Fruit fly (Drosophila melanogaster) whole organism, embryonic: ENCODE data around the gene CG15034.
A peak's percentile ranks its signal among the peaks of the same experiment; 100 is the strongest.

Experiments used
- Abd-B ChIP-seq: fragments of 200-800 bp; sonication (Bioruptor generic); optimal IDR thresholded peaks from 2 replicates; lab custom pipeline; 2018; ENCODE audit warnings: missing biosample characterization, mild to moderate bottlenecking, missing genetic modification characterization, moderate library complexity
- BEAF-32 ChIP-seq: fragments of 200-800 bp; sonication (Bioruptor generic); optimal IDR thresholded peaks from 3 replicates; lab custom pipeline; 2017; ENCODE audit warnings: missing biosample characterization, missing genetic modification characterization, mild to moderate bottlenecking, moderate library complexity, missing genetic modification reagents
- Bteb2 ChIP-seq: fragments of 200-800 bp; sonication (Bioruptor generic); optimal IDR thresholded peaks from 2 replicates; lab custom pipeline; 2016; ENCODE audit warnings: missing biosample characterization, missing genetic modification characterization
- CG12219 ChIP-seq: fragments of 200-800 bp; sonication (Bioruptor generic); optimal IDR thresholded peaks from 3 replicates; lab custom pipeline; 2018; ENCODE audit warnings: missing biosample characterization, mild to moderate bottlenecking, missing genetic modification characterization
- CG12236 ChIP-seq: fragments of 200-800 bp; sonication (Bioruptor generic); optimal IDR thresholded peaks from 2 replicates; lab custom pipeline; 2016; ENCODE audit warnings: missing biosample characterization, missing genetic modification characterization
- CG13296 ChIP-seq: fragments of 200-800 bp; sonication (Bioruptor generic); optimal IDR thresholded peaks from 3 replicates; lab custom pipeline; 2018; ENCODE audit warnings: missing biosample characterization, mild to moderate bottlenecking, missing genetic modification characterization
- CG14014 ChIP-seq: fragments of 200-800 bp; sonication (Bioruptor generic); IDR thresholded peaks from 2 replicates; pipeline ENCODE4 v1.3.6; 2022; ENCODE audit warnings: missing biosample characterization, missing genetic modification characterization
- CG15073 ChIP-seq: fragments of 200-800 bp; sonication (Bioruptor generic); optimal IDR thresholded peaks from 2 replicates; lab custom pipeline; 2016; ENCODE audit warnings: missing biosample characterization, missing genetic modification characterization
- CG16815 ChIP-seq: fragments of 200-800 bp; sonication (Bioruptor generic); optimal IDR thresholded peaks from 3 replicates; lab custom pipeline; 2017; ENCODE audit warnings: missing biosample characterization, mild to moderate bottlenecking, missing genetic modification characterization
- CG16863 ChIP-seq: fragments of 200-800 bp; sonication (Bioruptor generic); optimal IDR thresholded peaks from 3 replicates; lab custom pipeline; 2016; ENCODE audit warnings: missing biosample characterization, missing genetic modification characterization
- CG2116 ChIP-seq: fragments of 200-800 bp; sonication (Bioruptor generic); optimal IDR thresholded peaks from 3 replicates; lab custom pipeline; 2018; ENCODE audit warnings: missing biosample characterization, mild to moderate bottlenecking, missing genetic modification characterization
- CG2199 ChIP-seq: fragments of 200-800 bp; sonication (Bioruptor generic); IDR thresholded peaks from 3 replicates; pipeline ENCODE4 v1.3.6; 2022; ENCODE audit warnings: missing biosample characterization, missing genetic modification characterization
- CG3726 ChIP-seq: fragments of 200-800 bp; sonication (Bioruptor generic); IDR thresholded peaks from 3 replicates; pipeline ENCODE4, ENCODE4 v1.3.6; 2022; ENCODE audit warnings: missing biosample characterization, missing genetic modification characterization
- CG4707 ChIP-seq: fragments of 200-800 bp; sonication (Bioruptor generic); optimal IDR thresholded peaks from 2 replicates; lab custom pipeline; 2018; ENCODE audit warnings: missing biosample characterization, mild to moderate bottlenecking, missing genetic modification characterization, moderate library complexity
- CG6654 ChIP-seq: fragments of 200-800 bp; sonication (Bioruptor generic); optimal IDR thresholded peaks from 2 replicates; lab custom pipeline; 2017; ENCODE audit warnings: missing biosample characterization, mild to moderate bottlenecking, missing genetic modification characterization
- CG7786 ChIP-seq: fragments of 200-800 bp; sonication (Bioruptor generic); optimal IDR thresholded peaks from 2 replicates; lab custom pipeline; 2016; ENCODE audit warnings: missing biosample characterization, missing genetic modification characterization
- CG8359 ChIP-seq: fragments of 200-800 bp; sonication (Bioruptor generic); optimal IDR thresholded peaks from 2 replicates; lab custom pipeline; 2017; ENCODE audit warnings: missing biosample characterization, mild to moderate bottlenecking, missing genetic modification characterization, borderline replicate concordance
- CG9215 ChIP-seq: fragments of 200-800 bp; sonication (Bioruptor generic); IDR thresholded peaks from 2 replicates; pipeline ENCODE4 v1.3.6; 2022; ENCODE audit warnings: missing biosample characterization, missing genetic modification characterization
- Doc3 ChIP-seq: fragments of 200-800 bp; sonication (Bioruptor generic); IDR thresholded peaks from 3 replicates; pipeline ENCODE4 v1.3.6; 2022; ENCODE audit warnings: missing biosample characterization, missing genetic modification characterization; ENCODE audit not compliant: partially characterized antibody
- E2f1 ChIP-seq: fragments of 200-800 bp; sonication (Bioruptor generic); IDR thresholded peaks from 2 replicates; pipeline ENCODE4 v1.3.6; 2022; ENCODE audit warnings: missing biosample characterization, missing genetic modification characterization
- Fer1 ChIP-seq: fragments of 200-800 bp; sonication (Bioruptor generic); optimal IDR thresholded peaks from 2 replicates; lab custom pipeline; 2017; ENCODE audit warnings: missing biosample characterization, mild to moderate bottlenecking, missing genetic modification characterization
- Fer2 ChIP-seq: fragments of 200-800 bp; sonication (Bioruptor generic); optimal IDR thresholded peaks from 2 replicates; lab custom pipeline; 2018; ENCODE audit warnings: missing biosample characterization, mild to moderate bottlenecking, missing genetic modification characterization, moderate library complexity
- H2.0 ChIP-seq: fragments of 200-800 bp; sonication (Bioruptor generic); IDR thresholded peaks from 2 replicates; pipeline ENCODE4 v1.3.6; 2022; ENCODE audit warnings: missing biosample characterization, missing genetic modification characterization
- HHEX ChIP-seq: fragments of 200-800 bp; sonication (Bioruptor generic); optimal IDR thresholded peaks from 3 replicates; lab custom pipeline; 2017; ENCODE audit warnings: missing biosample characterization, mild to moderate bottlenecking, missing genetic modification characterization, missing genetic modification reagents
- Hr51 ChIP-seq, 2 experiments: fragments of 200-800 bp; sonication (Bioruptor generic); optimal IDR thresholded peaks; 2 replicates in 1 of 2; 3 replicates in 1 of 2; lab custom pipeline; 2016 to 2018; ENCODE audit warnings: missing biosample characterization in 2 of 2, missing genetic modification characterization in 2 of 2, mild to moderate bottlenecking in 1 of 2, moderate library complexity in 1 of 2
- NC2α ChIP-seq: fragments of 200-800 bp; sonication (Bioruptor generic); optimal IDR thresholded peaks from 2 replicates; lab custom pipeline; 2016; ENCODE audit warnings: missing biosample characterization, missing genetic modification characterization
- Ptx1 ChIP-seq: fragments of 200-800 bp; sonication (Bioruptor generic); IDR thresholded peaks from 2 replicates; pipeline ENCODE4 v1.3.6; 2022; ENCODE audit warnings: missing biosample characterization, missing genetic modification characterization
- Sry-δ ChIP-seq: fragments of 200-800 bp; sonication (Bioruptor generic); optimal IDR thresholded peaks from 2 replicates; lab custom pipeline; 2016; ENCODE audit warnings: missing biosample characterization, missing genetic modification characterization
- Ssrp ChIP-seq: fragments of 200-800 bp; sonication (Bioruptor generic); optimal IDR thresholded peaks from 2 replicates; lab custom pipeline; 2018; ENCODE audit warnings: missing biosample characterization, mild to moderate bottlenecking, missing genetic modification characterization, moderate library complexity
- Xrp1 ChIP-seq: fragments of 200-800 bp; sonication (Bioruptor generic); IDR thresholded peaks from 2 replicates; pipeline ENCODE4 v1.3.6; 2022; ENCODE audit warnings: missing biosample characterization, missing genetic modification characterization
- bbx ChIP-seq: fragments of 200-800 bp; sonication (Bioruptor generic); IDR thresholded peaks from 2 replicates; pipeline ENCODE4 v1.3.6; 2022; ENCODE audit warnings: missing biosample characterization, missing genetic modification characterization; ENCODE audit not compliant: partially characterized antibody
- br ChIP-seq: fragments of >200 bp; optimal IDR thresholded peaks from 2 replicates; lab custom pipeline; 2017
- caup ChIP-seq: fragments of 200-800 bp; sonication (Bioruptor generic); optimal IDR thresholded peaks from 3 replicates; lab custom pipeline; 2017; ENCODE audit warnings: missing biosample characterization, mild to moderate bottlenecking, missing genetic modification characterization, moderate library complexity; ENCODE audit not compliant: severe bottlenecking
- danr ChIP-seq: fragments of 200-800 bp; sonication (Bioruptor generic); IDR thresholded peaks from 2 replicates; pipeline ENCODE4 v1.3.6; 2022; ENCODE audit warnings: missing biosample characterization, missing genetic modification characterization
- dysf ChIP-seq: fragments of 200-800 bp; sonication (Bioruptor generic); IDR thresholded peaks from 3 replicates; pipeline ENCODE4 v1.3.6; 2022; ENCODE audit warnings: missing biosample characterization, missing genetic modification characterization
- emc ChIP-seq: fragments of 200-800 bp; sonication (Bioruptor generic); optimal IDR thresholded peaks from 2 replicates; lab custom pipeline; 2016; ENCODE audit warnings: missing biosample characterization, missing genetic modification characterization
- fd3F ChIP-seq: fragments of 200-800 bp; sonication (Bioruptor generic); optimal IDR thresholded peaks from 2 replicates; lab custom pipeline; 2018; ENCODE audit warnings: missing biosample characterization, mild to moderate bottlenecking, missing genetic modification characterization, moderate library complexity
- fru ChIP-seq: fragments of >200 bp; optimal IDR thresholded peaks from 2 replicates; lab custom pipeline; 2017
- gro ChIP-seq: fragments of 200-800 bp; sonication (Bioruptor generic); optimal IDR thresholded peaks from 2 replicates; lab custom pipeline; 2016; ENCODE audit warnings: missing biosample characterization, missing genetic modification characterization
- kay ChIP-seq: fragments of 200-800 bp; sonication (Bioruptor generic); optimal IDR thresholded peaks from 2 replicates; lab custom pipeline; 2016; ENCODE audit warnings: missing biosample characterization, missing genetic modification characterization
- maf-S ChIP-seq: fragments of 200-800 bp; sonication (Bioruptor generic); optimal IDR thresholded peaks from 2 replicates; lab custom pipeline; 2016; ENCODE audit warnings: missing biosample characterization, missing genetic modification characterization
- onecut ChIP-seq: fragments of 200-800 bp; sonication (Bioruptor generic); IDR thresholded peaks from 2 replicates; pipeline ENCODE4 v1.3.6; 2022; ENCODE audit warnings: missing biosample characterization, missing genetic modification characterization
- pum ChIP-seq: fragments of 200-800 bp; sonication (Bioruptor generic); optimal IDR thresholded peaks from 2 replicates; lab custom pipeline; 2016; ENCODE audit warnings: missing biosample characterization, missing genetic modification characterization
- sc ChIP-seq, 3 experiments: fragments of >200 bp in 2 of 3; fragments of 200-800 bp in 1 of 3; sonication (Bioruptor generic) in 1 of 3; optimal IDR thresholded peaks; 2 replicates in 2 of 3; 3 replicates in 1 of 3; lab custom pipeline; 2017; ENCODE audit warnings: mild to moderate bottlenecking in 1 of 3, missing biosample characterization in 1 of 3, missing genetic modification characterization in 1 of 3, missing genetic modification reagents in 1 of 3
- tx ChIP-seq: fragments of 200-800 bp; sonication (Bioruptor generic); optimal IDR thresholded peaks from 2 replicates; lab custom pipeline; 2016; ENCODE audit warnings: missing biosample characterization, missing genetic modification characterization
- unpg ChIP-seq: fragments of 200-800 bp; sonication (Bioruptor generic); optimal IDR thresholded peaks from 3 replicates; lab custom pipeline; 2018; ENCODE audit warnings: missing biosample characterization, mild to moderate bottlenecking, missing genetic modification characterization, moderate library complexity
- usp ChIP-seq: fragments of >200 bp; optimal IDR thresholded peaks from 2 replicates; lab custom pipeline; 2017; ENCODE audit warnings: missing biosample characterization, missing genetic modification characterization
- vnd ChIP-seq: fragments of 200-800 bp; sonication (Bioruptor generic); IDR thresholded peaks from 3 replicates; pipeline ENCODE4 v1.3.6; 2022; ENCODE audit warnings: missing biosample characterization, missing genetic modification characterization; ENCODE audit not compliant: partially characterized antibody

Gene CG15034

DNA sequence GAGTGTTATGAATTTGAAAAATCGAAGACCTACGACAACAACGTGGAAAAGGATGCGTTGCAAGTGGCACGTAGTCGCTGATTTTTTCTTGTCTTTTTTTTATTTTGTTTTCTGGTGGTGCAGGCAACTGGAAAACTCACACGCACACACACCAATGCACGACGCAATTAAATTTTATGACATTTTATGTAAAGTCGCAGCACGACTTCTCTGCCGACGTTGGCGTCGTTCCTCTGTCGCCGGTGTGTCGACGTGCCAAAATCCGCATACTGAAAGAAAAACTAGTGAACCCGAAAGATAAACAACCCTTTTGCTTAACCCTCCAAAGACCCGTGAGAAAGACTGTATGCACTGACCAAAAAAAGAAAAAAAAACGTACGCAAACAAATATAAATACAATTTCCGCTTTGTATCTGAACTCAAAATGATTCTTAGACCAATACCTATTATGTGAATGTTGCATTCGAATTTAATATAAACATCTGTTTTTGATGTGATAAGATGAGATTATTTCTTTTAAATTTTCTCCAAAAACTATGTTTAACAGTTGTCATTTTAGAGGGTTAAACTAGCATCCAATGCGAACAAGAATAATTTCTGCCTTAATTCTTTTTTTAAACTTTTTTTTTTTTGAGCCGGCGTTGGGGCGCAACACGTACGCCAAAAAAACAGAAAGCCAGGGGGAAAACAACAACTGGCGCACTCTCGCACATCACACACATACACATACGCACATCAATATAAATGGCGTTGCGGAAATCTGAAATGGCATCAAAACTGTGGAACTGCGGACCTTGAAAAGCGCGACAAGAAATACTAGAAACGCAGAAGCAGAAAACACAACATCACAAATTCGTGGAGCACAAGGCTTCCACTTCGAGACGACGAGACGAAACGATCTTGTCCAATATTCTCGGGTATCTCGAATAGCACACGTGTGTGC, 13.2 kb downstream of the CG15034 start (continued):
- TF ChIP-seq Ptx1 (GFP tag; lab: Robert Waterston, UW) (0 out of 2 replicates have a peak, but pooled peaks have one; percentile 8), unpg (GFP tag; lab: Kevin White, UChicago) (peak; percentile 25), Hr51 (GFP tag; optimal IDR thresholded peaks at IDR 0.05; lab: Kevin White, UChicago) (peak in 1 of 2 experiments; percentile 30), HHEX (GFP tag; lab: Kevin White, UChicago) (no peak), CG14014 (GFP tag; lab: Robert Waterston, UW) (peak; percentile 45; the same call in 1 of the 2 replicates), Abd-B (GFP tag; lab: Kevin White, UChicago) (no peak), E2f1 (GFP tag; lab: Robert Waterston, UW) (no peak), gro (peak; percentile 23), Sry-δ (GFP tag; lab: Kevin White, UChicago) (no peak), caup (GFP tag; lab: Kevin White, UChicago) (peak; percentile 45), CG8359 (GFP tag; lab: Kevin White, UChicago) (no peak), br (no peak), CG16815 (GFP tag; lab: Kevin White, UChicago) (peak; percentile 6), CG4707 (no peak), CG3726 (GFP tag; lab: Robert Waterston, UW) (0 out of 3 replicates have a peak, but pooled peaks have one; percentile 26), CG9215 (GFP tag; lab: Robert Waterston, UW) (peak; percentile 66), vnd (GFP tag; lab: Robert Waterston, UW) (no peak), dysf (GFP tag; lab: Robert Waterston, UW) (peak; percentile 59; the same call in 2 of the 3 replicates), usp (GFP tag; lab: Kevin White, UChicago) (no peak), danr (GFP tag; lab: Robert Waterston, UW) (0 out of 2 replicates have a peak, but pooled peaks have one; percentile 29), CG13296 (no peak), emc (GFP tag; lab: Kevin White, UChicago) (peak; percentile 5), tx (GFP tag; lab: Kevin White, UChicago) (peak; percentile 62), Fer2 (tag; lab: Kevin White, UChicago) (no peak), Fer1 (GFP tag; lab: Kevin White, UChicago) (no peak), Xrp1 (GFP tag; lab: Robert Waterston, UW) (peak; percentile 23; the same call in 1 of the 2 replicates), maf-S (GFP tag; lab: Kevin White, UChicago) (peak; percentile 47), CG6654 (GFP tag; lab: Kevin White, UChicago) (peak; percentile 74), CG12236 (GFP tag; lab: Kevin White, UChicago) (no peak), CG15073 (GFP tag; lab: Kevin White, UChicago) (no peak), H2.0 (GFP tag; lab: Robert Waterston, UW) (no peak), CG16863 (GFP tag; lab: Kevin White, UChicago) (peak; percentile 29), CG2116 (no peak), kay (no peak), fd3F (GFP tag; lab: Kevin White, UChicago) (peak; percentile 24), Ssrp (tag; lab: Kevin White, UChicago) (peak; percentile 17), bbx (GFP tag; lab: Robert Waterston, UW) (no peak), CG12219 (GFP tag; lab: Kevin White, UChicago) (no peak), CG7786 (GFP tag; lab: Kevin White, UChicago) (peak; percentile 62), CG2199 (GFP tag; lab: Robert Waterston, UW) (no peak), sc (optimal IDR thresholded peaks at IDR 0.05; lab: Kevin White, UChicago) (no peak), sc (GFP tag; optimal IDR thresholded peaks at IDR 0.05; lab: Kevin White, UChicago) (no peak), pum (peak; percentile 5), Doc3 (GFP tag; lab: Robert Waterston, UW) (no peak), BEAF-32 (no peak), fru (lab: Kevin White, UChicago) (no peak), onecut (GFP tag; lab: Robert Waterston, UW) (no peak), NC2α (no peak), Bteb2 (GFP tag; lab: Kevin White, UChicago) (peak; percentile 72)
